Worm (Caenorhabditis elegans): ENCODE measurements around the gene Y43D4A.1.

Gene Y43D4A.1

DNA sequence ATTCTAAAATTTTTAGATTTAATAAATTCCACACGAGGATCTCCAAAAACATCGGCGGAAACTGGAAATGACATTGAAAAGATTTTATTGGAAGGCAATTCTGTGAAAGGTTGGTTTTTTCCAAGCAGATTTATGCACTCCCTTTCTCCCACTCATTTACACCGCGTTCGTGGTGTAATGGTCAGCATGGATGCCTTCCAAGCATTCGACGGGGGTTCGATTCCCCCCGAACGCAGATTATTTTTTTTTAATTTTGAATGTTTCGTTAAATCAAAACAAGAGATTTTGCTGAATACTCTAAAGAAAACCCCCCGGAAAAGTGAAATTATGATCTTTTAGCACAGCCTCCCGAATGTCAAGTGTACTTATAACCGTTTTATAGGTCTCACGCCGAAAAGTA lies 32.3 kb downstream of the Y43D4A.1 start:
- TF ChIP-seq fkh-6 (tag; optimal IDR thresholded peaks at IDR 0.05): peak; percentile 57
- TF ChIP-seq eyg-1 (tag; optimal IDR thresholded peaks at IDR 0.05): no peak
- peak; percentile 39 for TF ChIP-seq ceh-6 (GFP tag; optimal IDR thresholded peaks at IDR 0.05)
- TF ChIP-seq pat-9 (tag; optimal IDR thresholded peaks at IDR 0.05): peak; percentile 24
- TF ChIP-seq sox-4 (tag; optimal IDR thresholded peaks at IDR 0.05): peak; percentile 41
- no peak for TF ChIP-seq dve-1 (tag; optimal IDR thresholded peaks at IDR 0.05)
- TF ChIP-seq ceh-9 (tag; optimal IDR thresholded peaks at IDR 0.05): no peak
- peak; percentile 34 for TF ChIP-seq ceh-14 (tag; optimal IDR thresholded peaks at IDR 0.05)
- TF ChIP-seq lin-11 (tag; optimal IDR thresholded peaks at IDR 0.05): peak; percentile 50
- peak; percentile 28 for TF ChIP-seq C08G9.2 (tag; optimal IDR thresholded peaks at IDR 0.05)
- TF ChIP-seq ceh-31 (tag; optimal IDR thresholded peaks at IDR 0.05): peak; percentile 10
- TF ChIP-seq hlh-13 (GFP tag; optimal IDR thresholded peaks at IDR 0.05): peak; percentile 21
- no peak for TF ChIP-seq odd-2 (tag; optimal IDR thresholded peaks at IDR 0.05)
- TF ChIP-seq ceh-30 (tag; optimal IDR thresholded peaks at IDR 0.05): no peak
- no peak for TF ChIP-seq tbx-7 (tag; optimal IDR thresholded peaks at IDR 0.05)
- peak; percentile 8 for TF ChIP-seq nfya-1 (tag; optimal IDR thresholded peaks at IDR 0.05)
- peak; percentile 53 for TF ChIP-seq ttx-3 (tag; optimal IDR thresholded peaks at IDR 0.05)
- peak; percentile 43 for TF ChIP-seq sdc-2 (tag; optimal IDR thresholded peaks at IDR 0.05)
- peak; percentile 4 for TF ChIP-seq F13H6.1 (tag; optimal IDR thresholded peaks at IDR 0.05)
- peak; percentile 53 for TF ChIP-seq K02D7.2 (tag; optimal IDR thresholded peaks at IDR 0.05)
- peak; percentile 49 for TF ChIP-seq ref-2 (tag; optimal IDR thresholded peaks at IDR 0.05)
- peak; percentile 41 for TF ChIP-seq ztf-16 (tag; optimal IDR thresholded peaks at IDR 0.05)
- no peak for TF ChIP-seq lim-6 (tag; optimal IDR thresholded peaks at IDR 0.05)
- TF ChIP-seq dmd-4 (tag; optimal IDR thresholded peaks at IDR 0.05; ENCODE audit: borderline replicate concordance): peak; percentile 47
- peak; percentile 49 for TF ChIP-seq ceh-48 (tag; optimal IDR thresholded peaks at IDR 0.05)
- TF ChIP-seq C38D4.7 (GFP tag; optimal IDR thresholded peaks at IDR 0.05): peak; percentile 61
- peak; percentile 11 for TF ChIP-seq ceh-18 (tag; optimal IDR thresholded peaks at IDR 0.05)
- TF ChIP-seq K09A11.1 (tag; optimal IDR thresholded peaks at IDR 0.05; ENCODE audit: insufficient read depth): peak; percentile 18
- TF ChIP-seq unc-86 (tag; optimal IDR thresholded peaks at IDR 0.05): peak; percentile 55
- no peak for TF ChIP-seq ets-4 (tag; optimal IDR thresholded peaks at IDR 0.05)
- TF ChIP-seq mec-3 (tag; optimal IDR thresholded peaks at IDR 0.05; ENCODE audit: borderline replicate concordance): no peak
- TF ChIP-seq Y22D7AL.16 (tag; optimal IDR thresholded peaks at IDR 0.05): peak; percentile 63
- no peak for TF ChIP-seq fkh-10 (GFP tag; optimal IDR thresholded peaks at IDR 0.05)
- peak; percentile 21 for TF ChIP-seq zip-5 (tag; optimal IDR thresholded peaks at IDR 0.05)
- peak; percentile 36 for TF ChIP-seq ceh-34 (tag; optimal IDR thresholded peaks at IDR 0.05)
- TF ChIP-seq nhr-232 (tag; optimal IDR thresholded peaks at IDR 0.05): peak; percentile 62
- no peak for TF ChIP-seq elt-2 (tag; optimal IDR thresholded peaks at IDR 0.05)
- peak; percentile 24 for TF ChIP-seq ceh-19 (GFP tag; optimal IDR thresholded peaks at IDR 0.05)
- TF ChIP-seq gmeb-2 (tag; optimal IDR thresholded peaks at IDR 0.05): peak; percentile 61
- TF ChIP-seq hlh-15 (tag; optimal IDR thresholded peaks at IDR 0.05): peak; percentile 50
- no peak for TF ChIP-seq pax-1 (tag; optimal IDR thresholded peaks at IDR 0.05)
- TF ChIP-seq ceh-45 (GFP tag; IDR thresholded peaks at IDR 0.05): 0 out of 2 replicates have a peak, but pooled peaks have one; percentile 46
- peak; percentile 10 for TF ChIP-seq madf-2 (tag; optimal IDR thresholded peaks at IDR 0.05)
- no peak for TF ChIP-seq hlh-6 (tag; optimal IDR thresholded peaks at IDR 0.05)
- peak; percentile 26 for TF ChIP-seq fax-1 (tag; optimal IDR thresholded peaks at IDR 0.05)
- TF ChIP-seq ceh-2 (tag; optimal IDR thresholded peaks at IDR 0.05): peak; percentile 34
- no peak for TF ChIP-seq ama-1 (optimal IDR thresholded peaks at IDR 0.05)
- TF ChIP-seq T23F11.4 (GFP tag; optimal IDR thresholded peaks at IDR 0.05): peak; percentile 12
- TF ChIP-seq che-1 (tag; optimal IDR thresholded peaks at IDR 0.05): peak; percentile 53
- no peak for TF ChIP-seq syd-9 (tag; optimal IDR thresholded peaks at IDR 0.05)
- TF ChIP-seq npax-4 (tag; optimal IDR thresholded peaks at IDR 0.05): peak; percentile 0
- TF ChIP-seq pha-2 (tag; optimal IDR thresholded peaks at IDR 0.05): no peak
- peak; percentile 40 for TF ChIP-seq tbx-2 (tag; optimal IDR thresholded peaks at IDR 0.05)
- peak; percentile 36 for TF ChIP-seq hlh-8 (tag; optimal IDR thresholded peaks at IDR 0.05)
